Worm (Caenorhabditis elegans) whole organism, L2 larva: ENCODE data around the gene ttr-17.

Experiments used
- R02D3.7 ChIP-seq: fragments of 150-350 bp; optimal IDR thresholded peaks from 2 replicates; lab custom pipeline; 2014; ENCODE audit warnings: missing biosample characterization, missing genetic modification characterization
- mab-5 ChIP-seq: fragments of 150-350 bp; optimal IDR thresholded peaks from 2 replicates; lab custom pipeline; 2014; ENCODE audit warnings: missing biosample characterization, missing genetic modification characterization
- nhr-6 ChIP-seq: fragments of 150-350 bp; optimal IDR thresholded peaks from 2 replicates; lab custom pipeline; 2014; ENCODE audit warnings: missing biosample characterization, missing genetic modification characterization
- peb-1 ChIP-seq: fragments of 150-350 bp; optimal IDR thresholded peaks from 2 replicates; lab custom pipeline; 2014; ENCODE audit warnings: missing biosample characterization, missing genetic modification characterization

ce11 chrIV:11083609-11084008 lies 16.8 kb upstream of the ttr-17 start, which contains the start of gene klc-1:
- TF ChIP-seq R02D3.7 (tag; lab: Kevin White, UChicago) (no peak), mab-5 (tag; lab: Kevin White, UChicago) (no peak), peb-1 (tag; lab: Kevin White, UChicago) (no peak), nhr-6 (no peak)
